Fruit fly (Drosophila melanogaster): Measurements from ENCODE around the gene Pgant8.

DNA sequence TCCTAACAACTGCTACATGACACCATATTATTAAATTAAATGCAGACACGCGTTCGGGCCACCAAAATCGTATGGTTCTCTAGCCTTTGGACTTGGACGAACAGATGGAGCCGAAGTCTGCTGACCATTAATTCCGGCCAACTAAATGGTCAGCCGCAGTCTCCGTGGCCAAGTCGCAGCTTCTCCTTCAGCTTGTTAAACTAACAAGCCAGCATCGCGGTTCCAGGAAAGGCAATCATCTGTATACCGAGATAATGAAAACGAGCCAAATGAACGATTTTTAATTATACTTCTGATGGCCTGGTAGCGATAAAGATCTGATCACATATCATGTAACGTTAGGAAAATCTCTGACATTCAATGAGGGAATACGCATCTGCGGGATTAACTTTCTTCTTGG, 13.7 kb upstream of the Pgant8 start:
- TF ChIP-seq D1 (tag; optimal IDR thresholded peaks at IDR 0.05) = no peak
- no peak for TF ChIP-seq CG10348 (GFP tag; IDR thresholded peaks at IDR 0.05)
- no peak for TF ChIP-seq EcR (GFP tag; optimal IDR thresholded peaks at IDR 0.05)
- no peak for TF ChIP-seq CG34367 (tag; optimal IDR thresholded peaks at IDR 0.05)
- no peak for TF ChIP-seq CG9948 (tag; optimal IDR thresholded peaks at IDR 0.05)
- no peak for TF ChIP-seq CG8159 (tag; optimal IDR thresholded peaks at IDR 0.05)
- TF ChIP-seq Ets98B (GFP tag; IDR thresholded peaks at IDR 0.05) = no peak
- TF ChIP-seq fd96Ca (GFP tag; IDR thresholded peaks at IDR 0.05) = no peak
- no peak for TF ChIP-seq CG32121 (GFP tag; IDR thresholded peaks at IDR 0.05)
- no peak for TF ChIP-seq Snoo (tag; optimal IDR thresholded peaks at IDR 0.05)
- TF ChIP-seq CG17806 (tag; optimal IDR thresholded peaks at IDR 0.05) = no peak
- no peak for TF ChIP-seq CG8301 (tag; optimal IDR thresholded peaks at IDR 0.05)
- no peak for TF ChIP-seq CG13204 (GFP tag; optimal IDR thresholded peaks at IDR 0.05)
